Worm (Caenorhabditis elegans): ENCODE data around the gene F43C11.11.

ce11 chrII:2363673-2364072 lies at the start of gene F43C11.11:
- TF ChIP-seq him-1 (tag; optimal IDR thresholded peaks at IDR 0.05) (no peak), W03F9.2 (tag; optimal IDR thresholded peaks at IDR 0.05) (no peak), dao-5 (tag; optimal IDR thresholded peaks at IDR 0.05) (no peak)
